Worm (Caenorhabditis elegans): ENCODE results near the gene hpo-36.

hpo-36 gene

ce11 chrV:3686899-3687298 lies 52.3 kb downstream of the hpo-36 start, which contains the start of gene unc-132:
TSS of gene unc-132 (plus strand) at chrV:3687106.
- no peak for TF ChIP-seq nhr-25 (tag; optimal IDR thresholded peaks at IDR 0.05)
- no peak for TF ChIP-seq pha-4 (tag; optimal IDR thresholded peaks at IDR 0.05)
- no peak for TF ChIP-seq fkh-10 (GFP tag; optimal IDR thresholded peaks at IDR 0.05)
- no peak for TF ChIP-seq zag-1 (tag; optimal IDR thresholded peaks at IDR 0.05)
- no peak for TF ChIP-seq fos-1 (tag; optimal IDR thresholded peaks at IDR 0.05)
- no peak for TF ChIP-seq mml-1 (tag; optimal IDR thresholded peaks at IDR 0.05)
- no peak for TF ChIP-seq unc-62 (GFP tag; optimal IDR thresholded peaks at IDR 0.05)
- TF ChIP-seq R02D3.7 (tag; optimal IDR thresholded peaks at IDR 0.05) = no peak
- no peak for TF ChIP-seq lin-15B (tag; optimal IDR thresholded peaks at IDR 0.05)
- TF ChIP-seq nfya-1 (tag; optimal IDR thresholded peaks at IDR 0.05; ENCODE audit: insufficient read depth) = no peak
- no peak for TF ChIP-seq snpc-4 (tag; optimal IDR thresholded peaks at IDR 0.05)
- no peak for TF ChIP-seq elt-2 (tag; optimal IDR thresholded peaks at IDR 0.05)

ce11 chrV:3686292-3686691 lies 52.9 kb downstream of the hpo-36 start:
- no peak for TF ChIP-seq nhr-237 (tag; optimal IDR thresholded peaks at IDR 0.05)

DNA sequence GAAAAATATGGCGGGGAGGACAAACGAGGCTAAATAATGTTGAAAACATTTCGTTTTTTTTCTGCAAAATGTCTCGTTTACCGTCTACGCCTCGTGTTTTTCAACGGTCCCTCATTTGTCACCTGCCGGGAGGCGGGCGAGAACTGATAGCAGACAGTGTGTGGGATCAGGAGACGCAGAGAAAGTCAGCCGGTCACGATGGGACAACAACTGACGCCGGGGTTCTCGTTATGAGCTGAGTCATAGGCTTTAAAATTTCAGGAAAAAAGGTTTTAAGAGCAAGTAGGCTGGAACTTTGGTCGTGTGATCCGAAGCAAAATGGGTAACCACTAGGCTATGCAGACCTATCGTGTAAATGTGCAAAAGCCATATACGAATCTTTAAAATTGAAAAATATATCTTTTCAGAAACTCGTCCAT lies 53.4 kb downstream of the hpo-36 start, which contains the start of gene W08A12.2:
W08A12.2 (minus strand) TSS at position 103 of the 419 bp plus-strand sequence.
- TF ChIP-seq snpc-4 (tag; optimal IDR thresholded peaks at IDR 0.05) (no peak), ama-1 (optimal IDR thresholded peaks at IDR 0.05) (no peak), ceh-9 (tag; optimal IDR thresholded peaks at IDR 0.05) (no peak), nfya-1 (tag; optimal IDR thresholded peaks at IDR 0.05; ENCODE audit: insufficient read depth) (peak; percentile 21)

ce11 chrV:3682553-3682952 lies 56.6 kb downstream of the hpo-36 start, which contains the start of gene W08A12.3:
TSS of gene W08A12.3 (plus strand) at chrV:3682853.
- TF ChIP-seq nhr-43 (tag; optimal IDR thresholded peaks at IDR 0.05; ENCODE audit: poor library complexity, severe bottlenecking) (no peak), unc-39 (tag; optimal IDR thresholded peaks at IDR 0.05) (no peak), jun-1 (tag; optimal IDR thresholded peaks at IDR 0.05) (no peak)

DNA sequence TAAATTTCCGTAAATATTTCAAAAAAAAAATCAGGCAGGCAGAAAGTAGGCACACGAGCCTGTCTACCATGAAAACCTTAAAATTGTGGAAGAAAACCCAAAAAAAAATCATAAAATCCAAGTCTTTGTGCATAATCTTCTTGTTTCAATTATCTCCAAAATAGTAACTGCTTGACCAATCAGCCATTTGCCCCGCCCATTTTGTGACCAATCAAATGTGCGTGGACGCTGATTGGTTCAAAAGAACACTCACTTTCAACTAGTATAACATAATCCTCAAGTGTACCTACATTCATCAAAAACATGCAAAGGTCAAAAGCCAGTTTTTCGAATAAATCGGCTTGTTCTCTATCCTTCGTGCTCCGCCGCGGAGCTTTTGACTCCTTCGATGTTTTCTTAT lies 60.7 kb downstream of the hpo-36 start:
- TF ChIP-seq nhr-43 (tag; optimal IDR thresholded peaks at IDR 0.05; ENCODE audit: poor library complexity, severe bottlenecking) (no peak), nhr-237 (tag; optimal IDR thresholded peaks at IDR 0.05) (no peak), nfya-1 (tag; optimal IDR thresholded peaks at IDR 0.05; ENCODE audit: insufficient read depth) (peak; percentile 73), fkh-2 (tag; optimal IDR thresholded peaks at IDR 0.05) (no peak), lin-39 (tag; optimal IDR thresholded peaks at IDR 0.05) (no peak), eor-1 (tag; optimal IDR thresholded peaks at IDR 0.05) (no peak), ceh-16 (tag; optimal IDR thresholded peaks at IDR 0.05) (no peak), nhr-11 (tag; optimal IDR thresholded peaks at IDR 0.05) (no peak)
